Fruit fly (Drosophila melanogaster): ENCODE data around the gene orb2.
A peak's percentile ranks its signal among the peaks of the same experiment; 100 is the strongest.

dm6 chr3L:8924417-8924913, 29.8 kb downstream of the orb2 start:
- no peak for TF ChIP-seq Eip93F (GFP tag; optimal IDR thresholded peaks at IDR 0.05)
- TF ChIP-seq Ets96B (tag; optimal IDR thresholded peaks at IDR 0.05), result peak; percentile 15
- no peak; the same call in 2 of the 3 replicates for TF ChIP-seq eg (GFP tag; IDR thresholded peaks at IDR 0.05)
- TF ChIP-seq Met (GFP tag; optimal IDR thresholded peaks at IDR 0.05), result peak; percentile 15
- no peak for TF ChIP-seq salr (GFP tag; optimal IDR thresholded peaks at IDR 0.05)
- no peak for TF ChIP-seq Lpt (GFP tag; optimal IDR thresholded peaks at IDR 0.05)
- TF ChIP-seq Hr38 (GFP tag; optimal IDR thresholded peaks at IDR 0.05), result no peak

Measured in whole organism, prepupa.